Worm (Caenorhabditis elegans) whole organism, L1 larva: Measurements from ENCODE around the gene twk-2.

ENCODE experiments used
- C04F5.9 ChIP-seq: sonication (generic microtip); optimal IDR thresholded peaks from 2 replicates; lab custom pipeline; 2016; ENCODE audit warnings: missing genetic modification characterization, missing compliant biosample characterization
- ama-1 ChIP-seq: fragments of 150-350 bp; optimal IDR thresholded peaks from 2 replicates; lab custom pipeline; 2014
- blmp-1 ChIP-seq: fragments of 150-350 bp; optimal IDR thresholded peaks from 2 replicates; lab custom pipeline; 2014; ENCODE audit warnings: missing biosample characterization, missing genetic modification characterization
- ceh-63 ChIP-seq: fragments of 200-800 bp; sonication (Bioruptor generic); optimal IDR thresholded peaks from 2 replicates; lab custom pipeline; 2018; ENCODE audit warnings: mild to moderate bottlenecking, missing genetic modification characterization, missing compliant biosample characterization
- ceh-82 ChIP-seq, 3 experiments: fragments of 150-350 bp in 1 of 3; sonication (generic microtip) in 2 of 3; optimal IDR thresholded peaks; 2 replicates each; lab custom pipeline; 2014 to 2017; ENCODE audit warnings: missing biosample characterization in 3 of 3, missing genetic modification characterization in 3 of 3
- ceh-90 ChIP-seq: sonication (generic microtip); optimal IDR thresholded peaks from 2 replicates; lab custom pipeline; 2016; ENCODE audit warnings: missing genetic modification characterization, missing compliant biosample characterization
- ces-1 ChIP-seq: fragments of 150-350 bp; optimal IDR thresholded peaks from 2 replicates; lab custom pipeline; 2014; ENCODE audit warnings: missing biosample characterization, missing genetic modification reagents, missing genetic modification characterization
- efl-1 ChIP-seq, 4 experiments: fragments of 150-350 bp; optimal IDR thresholded peaks in 3 of 4; peaks in 1 of 4; 1 replicate in 1 of 4; 2 replicates in 3 of 4; lab custom pipeline; 2014; ENCODE audit warnings: missing biosample characterization in 2 of 4, missing genetic modification characterization in 2 of 4, missing genetic modification reagents in 2 of 4
- efl-3 ChIP-seq: fragments of 200-800 bp; sonication (Bioruptor generic); optimal IDR thresholded peaks from 2 replicates; lab custom pipeline; 2018; ENCODE audit warnings: mild to moderate bottlenecking, missing genetic modification characterization, missing compliant biosample characterization
- elt-2 ChIP-seq: sonication (generic microtip); optimal IDR thresholded peaks from 2 replicates; lab custom pipeline; 2016; ENCODE audit warnings: missing genetic modification characterization, mild to moderate bottlenecking, inconsistent platforms, missing compliant biosample characterization, missing genetic modification reagents
- ets-5 ChIP-seq: fragments of 200-800 bp; sonication (Bioruptor generic); IDR thresholded peaks from 2 replicates; pipeline ENCODE4 v1.3.6; 2022; ENCODE audit warnings: missing genetic modification characterization, missing compliant biosample characterization
- fkh-8 ChIP-seq: sonication (generic microtip); optimal IDR thresholded peaks from 2 replicates; lab custom pipeline; 2016; ENCODE audit warnings: mild to moderate bottlenecking, missing genetic modification characterization, missing compliant biosample characterization
- fos-1 ChIP-seq: fragments of 150-350 bp; optimal IDR thresholded peaks from 2 replicates; lab custom pipeline; 2014; ENCODE audit warnings: missing biosample characterization, missing genetic modification characterization
- grh-1 ChIP-seq: fragments of 200-800 bp; sonication (Bioruptor generic); IDR thresholded peaks from 2 replicates; pipeline ENCODE4 v1.3.6; 2022; ENCODE audit warnings: missing genetic modification reagents, missing genetic modification characterization, missing compliant biosample characterization
- hlh-4 ChIP-seq: sonication (generic microtip); optimal IDR thresholded peaks from 2 replicates; lab custom pipeline; 2016; ENCODE audit warnings: mild to moderate bottlenecking, missing genetic modification characterization, missing compliant biosample characterization
- isw-1 ChIP-seq: fragments of 200-800 bp; sonication (Bioruptor generic); IDR thresholded peaks from 2 replicates; pipeline ENCODE4 v1.3.6; 2022; ENCODE audit warnings: missing genetic modification characterization, missing compliant biosample characterization
- jun-1 ChIP-seq: fragments of 150-350 bp; optimal IDR thresholded peaks from 2 replicates; lab custom pipeline; 2014; ENCODE audit warnings: missing biosample characterization, missing genetic modification reagents, missing genetic modification characterization
- lin-14 ChIP-seq: fragments of 200-800 bp; sonication (Bioruptor generic); optimal IDR thresholded peaks from 2 replicates; lab custom pipeline; 2018; ENCODE audit warnings: mild to moderate bottlenecking, missing genetic modification characterization, moderate library complexity, missing compliant biosample characterization
- lin-15B ChIP-seq: fragments of 150-350 bp; sonication (generic microtip); optimal IDR thresholded peaks from 3 replicates; lab custom pipeline; 2014; ENCODE audit warnings: missing biosample characterization, missing genetic modification characterization
- lin-35 ChIP-seq, 2 experiments: fragments of 150-350 bp; optimal IDR thresholded peaks; 2 replicates each; lab custom pipeline; 2014; ENCODE audit warnings: missing biosample characterization in 2 of 2, missing genetic modification characterization in 2 of 2, missing genetic modification reagents in 2 of 2
- lin-39 ChIP-seq: fragments of 150-350 bp; optimal IDR thresholded peaks from 2 replicates; lab custom pipeline; 2014; ENCODE audit warnings: missing biosample characterization, missing genetic modification reagents, missing genetic modification characterization
- lsy-2 ChIP-seq, 2 experiments: fragments of 150-350 bp; optimal IDR thresholded peaks; 2 replicates each; lab custom pipeline; 2014; ENCODE audit warnings: missing biosample characterization in 2 of 2, missing genetic modification characterization in 2 of 2
- mab-9 ChIP-seq: fragments of 200-800 bp; sonication (Bioruptor generic); IDR thresholded peaks from 2 replicates; pipeline ENCODE4 v1.3.6; 2022; ENCODE audit warnings: missing genetic modification reagents, missing genetic modification characterization, missing compliant biosample characterization
- mdl-1 ChIP-seq, 2 experiments: fragments of 150-350 bp; optimal IDR thresholded peaks; 2 replicates each; lab custom pipeline; 2014 to 2017; ENCODE audit warnings: missing biosample characterization in 2 of 2, missing genetic modification characterization in 2 of 2, inconsistent platforms in 1 of 2
- nhr-20 ChIP-seq: sonication (generic microtip); optimal IDR thresholded peaks from 2 replicates; lab custom pipeline; 2016; ENCODE audit warnings: mild to moderate bottlenecking, missing genetic modification characterization, missing compliant biosample characterization
- nhr-28 ChIP-seq: fragments of 150-350 bp; optimal IDR thresholded peaks from 2 replicates; lab custom pipeline; 2014; ENCODE audit warnings: missing biosample characterization, missing genetic modification characterization
- nhr-47 ChIP-seq: sonication (generic microtip); optimal IDR thresholded peaks from 2 replicates; lab custom pipeline; 2016; ENCODE audit warnings: mild to moderate bottlenecking, missing genetic modification characterization, moderate library complexity, missing compliant biosample characterization
- nhr-71 ChIP-seq: sonication (generic microtip); optimal IDR thresholded peaks from 2 replicates; lab custom pipeline; 2016; ENCODE audit warnings: mild to moderate bottlenecking, missing genetic modification characterization, moderate library complexity, missing compliant biosample characterization
- nhr-77 ChIP-seq: fragments of 150-350 bp; optimal IDR thresholded peaks from 2 replicates; lab custom pipeline; 2014; ENCODE audit warnings: missing biosample characterization, missing genetic modification characterization
- nhr-84 ChIP-seq: sonication (generic microtip); optimal IDR thresholded peaks from 2 replicates; lab custom pipeline; 2017; ENCODE audit warnings: missing biosample characterization, missing genetic modification characterization
- nhr-85 ChIP-seq: sonication (generic microtip); peaks from one replicate; lab custom pipeline; 2016; ENCODE audit warnings: missing genetic modification characterization, inconsistent platforms, missing compliant biosample characterization
- rnt-1 ChIP-seq: sonication (generic microtip); optimal IDR thresholded peaks from 2 replicates; lab custom pipeline; 2016; ENCODE audit warnings: mild to moderate bottlenecking, missing genetic modification characterization, moderate library complexity, missing compliant biosample characterization
- snu-23 ChIP-seq: sonication (generic microtip); optimal IDR thresholded peaks from 2 replicates; lab custom pipeline; 2016; ENCODE audit warnings: missing genetic modification characterization, missing compliant biosample characterization
- sup-37 ChIP-seq: fragments of 200-800 bp; sonication (Bioruptor generic); optimal IDR thresholded peaks from 2 replicates; lab custom pipeline; 2018; ENCODE audit warnings: mild to moderate bottlenecking, missing genetic modification characterization, missing compliant biosample characterization
- swsn-7 ChIP-seq: sonication (generic microtip); optimal IDR thresholded peaks from 2 replicates; lab custom pipeline; 2016; ENCODE audit warnings: missing genetic modification characterization, missing compliant biosample characterization
- tbx-2 ChIP-seq: sonication (generic microtip); optimal IDR thresholded peaks from 2 replicates; lab custom pipeline; 2016; ENCODE audit warnings: missing genetic modification characterization, missing compliant biosample characterization
- tlp-1 ChIP-seq: fragments of 150-350 bp; optimal IDR thresholded peaks from 2 replicates; lab custom pipeline; 2014; ENCODE audit warnings: missing biosample characterization, missing genetic modification characterization
- unc-86 ChIP-seq: sonication (generic microtip); optimal IDR thresholded peaks from 2 replicates; lab custom pipeline; 2016; ENCODE audit warnings: missing genetic modification characterization, missing compliant biosample characterization
- unc-98 ChIP-seq: fragments of 200-800 bp; sonication (Bioruptor generic); IDR thresholded peaks from 2 replicates; pipeline ENCODE4 v1.3.6; 2022; ENCODE audit warnings: missing genetic modification characterization, missing compliant biosample characterization
- zag-1 ChIP-seq: fragments of 150-350 bp; optimal IDR thresholded peaks from 2 replicates; lab custom pipeline; 2014; ENCODE audit warnings: missing biosample characterization, missing genetic modification characterization
- ztf-11 ChIP-seq, 2 experiments: sonication (generic microtip); optimal IDR thresholded peaks; 2 replicates each; lab custom pipeline; 2016 to 2017; ENCODE audit warnings: missing genetic modification characterization in 2 of 2, missing biosample characterization in 1 of 2, missing compliant biosample characterization in 1 of 2
- ztf-4 ChIP-seq: fragments of 150-350 bp; optimal IDR thresholded peaks from 2 replicates; lab custom pipeline; 2014; ENCODE audit warnings: missing biosample characterization, missing genetic modification characterization

twk-2 gene

DNA sequence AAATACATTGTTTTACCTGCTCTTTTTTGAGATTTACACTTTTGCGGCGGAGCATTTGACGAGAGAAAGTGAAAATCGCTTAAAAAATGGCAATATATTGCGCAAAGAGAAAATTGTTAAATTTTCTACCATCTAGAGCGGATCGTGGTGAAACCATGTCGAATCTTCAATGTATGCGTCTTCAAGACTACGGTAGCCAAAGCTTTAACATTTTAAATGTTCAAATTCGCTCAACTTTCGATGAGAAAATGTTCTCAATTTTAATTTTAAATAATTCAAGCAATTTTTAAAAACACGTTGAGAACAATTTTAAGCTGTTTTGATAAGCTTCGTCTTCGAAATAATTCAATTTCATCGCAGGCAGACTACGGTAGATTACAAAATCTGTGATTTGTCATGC lies 7.3 kb upstream of the twk-2 start:
- TF ChIP-seq efl-3 (GFP tag; lab: Kevin White, UChicago) (no peak), rnt-1 (tag; lab: Kevin White, UChicago) (no peak), efl-1 (optimal IDR thresholded peaks at IDR 0.05; lab: Kevin White, UChicago) (no peak), efl-1 (GFP tag; optimal IDR thresholded peaks at IDR 0.05 in 1 of 2; lab: Kevin White, UChicago) (peak in 1 of 2 experiments; percentile 24)

DNA sequence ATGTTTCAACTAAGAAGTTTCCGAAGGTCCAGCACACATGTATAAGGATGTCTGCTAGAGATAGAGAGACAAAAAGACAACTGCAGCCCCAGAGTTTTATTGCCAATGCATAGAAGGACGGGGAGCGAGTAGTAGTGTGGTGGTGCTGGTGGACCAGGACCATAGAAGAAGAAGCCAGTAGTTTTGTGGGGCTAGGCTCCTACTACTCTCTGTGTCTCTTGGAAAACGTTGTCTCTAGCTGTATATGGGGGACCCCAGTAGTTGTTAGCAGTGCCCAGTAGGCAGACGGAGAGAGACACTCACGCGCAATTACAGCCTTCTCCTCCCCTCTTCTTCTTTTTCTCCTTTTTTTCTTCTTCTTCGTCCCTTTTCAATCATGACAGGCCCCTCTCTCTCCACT lies 3.1 kb upstream of the twk-2 start:
- TF ChIP-seq C04F5.9 (tag; lab: Kevin White, UChicago) (no peak), elt-2 (no peak), hlh-4 (no peak), nhr-20 (no peak), ceh-90 (tag; lab: Kevin White, UChicago) (no peak), sup-37 (no peak), unc-86 (tag; lab: Kevin White, UChicago) (peak; percentile 68), mdl-1 (tag; optimal IDR thresholded peaks at IDR 0.05; lab: Kevin White, UChicago) (no peak), ztf-4 (tag; lab: Kevin White, UChicago) (no peak), blmp-1 (tag; lab: Kevin White, UChicago) (no peak), snu-23 (GFP tag; lab: Kevin White, UChicago) (peak; percentile 37), ceh-63 (no peak), nhr-28 (tag; lab: Kevin White, UChicago) (no peak), lin-14 (GFP tag; lab: Kevin White, UChicago) (peak; percentile 82), isw-1 (GFP tag; lab: Robert Waterston, UW) (peak; percentile 23), lin-39 (no peak), nhr-85 (tag; lab: Kevin White, UChicago) (no peak), jun-1 (tag; lab: Kevin White, UChicago) (no peak), nhr-84 (tag; lab: Kevin White, UChicago) (no peak), mab-9 (GFP tag; lab: Robert Waterston, UW) (peak; percentile 64; the same call in 1 of the 2 replicates), ama-1 (lab: Kevin White, UChicago) (no peak), zag-1 (tag; lab: Kevin White, UChicago) (no peak), lin-35 (GFP tag; optimal IDR thresholded peaks at IDR 0.05; lab: Kevin White, UChicago) (peak in 1 of 2 experiments; percentile 22), nhr-77 (tag; lab: Kevin White, UChicago) (no peak), grh-1 (no peak), lin-15B (tag; lab: Kevin White, UChicago) (no peak), nhr-71 (tag; lab: Kevin White, UChicago) (peak; percentile 40), fos-1 (no peak), fkh-8 (tag; lab: Kevin White, UChicago) (peak; percentile 30), unc-98 (GFP tag; lab: Robert Waterston, UW) (no peak), ets-5 (GFP tag; lab: Robert Waterston, UW) (no peak), swsn-7 (tag; lab: Kevin White, UChicago) (peak; percentile 47), nhr-47 (tag; lab: Kevin White, UChicago) (peak; percentile 39), ceh-82 (tag; optimal IDR thresholded peaks at IDR 0.05; lab: Kevin White, UChicago) (peak in 2 of 3 experiments; percentile 22 to 61), ces-1 (GFP tag; lab: Kevin White, UChicago) (peak; percentile 18), efl-1 (optimal IDR thresholded peaks at IDR 0.05; lab: Kevin White, UChicago) (peak in 1 of 2 experiments; percentile 13), efl-1 (GFP tag; optimal IDR thresholded peaks at IDR 0.05 in 1 of 2; lab: Kevin White, UChicago) (no peak), tlp-1 (tag; lab: Kevin White, UChicago) (no peak), tbx-2 (peak; percentile 48), ztf-11 (tag; optimal IDR thresholded peaks at IDR 0.05; lab: Kevin White, UChicago) (no peak), lsy-2 (tag; optimal IDR thresholded peaks at IDR 0.05; lab: Kevin White, UChicago) (peak in 1 of 2 experiments; percentile 30)
